Worm (Caenorhabditis elegans): ENCODE data around the gene prmt-6.
"Not testable (repeated sequence)": the region's sequence is repeated elsewhere in the genome, so short reads cannot be mapped to it uniquely, and the experiment has no call there.

DNA sequence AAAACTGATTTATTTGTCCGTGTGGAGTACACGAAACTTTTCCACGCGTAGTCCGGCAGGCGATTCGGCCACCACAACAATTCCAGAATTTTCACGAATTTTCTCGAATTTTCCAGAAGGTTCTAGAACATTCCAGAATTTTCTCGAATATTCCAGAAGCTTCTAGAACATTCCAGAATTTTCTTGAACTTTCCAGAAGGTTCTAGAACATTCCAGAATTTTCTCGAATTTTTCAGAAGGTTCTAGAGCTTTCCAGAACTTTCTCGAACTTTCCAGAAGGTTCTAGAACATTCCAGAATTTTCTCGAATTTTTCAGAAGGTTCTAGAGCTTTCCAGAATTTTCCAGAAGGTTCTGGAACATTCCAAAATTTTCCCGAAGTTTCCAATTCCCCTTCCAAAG lies 5.1 kb downstream of the prmt-6 start:
- not testable (repeated sequence) for TF ChIP-seq ama-1 (optimal IDR thresholded peaks at IDR 0.05); ceh-13 (GFP tag; optimal IDR thresholded peaks at IDR 0.05); F13C5.2 (tag; optimal IDR thresholded peaks at IDR 0.05); B0310.2 (tag; optimal IDR thresholded peaks at IDR 0.05); tra-4 (tag; optimal IDR thresholded peaks at IDR 0.05); hmbx-1 (tag; optimal IDR thresholded peaks at IDR 0.05); tbx-11 (GFP tag; IDR thresholded peaks at IDR 0.05); hmg-4 (GFP tag; optimal IDR thresholded peaks at IDR 0.05); ceh-36 (tag; optimal IDR thresholded peaks at IDR 0.05); hnd-1 (tag; optimal IDR thresholded peaks at IDR 0.05); sea-1 (GFP tag; conservative IDR thresholded peaks at IDR 0.05)
- peak; percentile 57 for TF ChIP-seq pes-1 (GFP tag; IDR thresholded peaks at IDR 0.05)
